Fruit fly (Drosophila melanogaster) whole organism: ENCODE measurements around the gene Ets96B.

Experiments used
- Dll ChIP-seq: fragments of >200 bp; optimal IDR thresholded peaks from 2 replicates; lab custom pipeline; 2017
- EcR ChIP-seq, 2 experiments: fragments of >200 bp; optimal IDR thresholded peaks; 2 replicates each; lab custom pipeline; 2017; ENCODE audit warnings: missing biosample characterization in 2 of 2, missing genetic modification characterization in 2 of 2, missing genetic modification reagents in 2 of 2
- psq ChIP-seq: fragments of >200 bp; optimal IDR thresholded peaks from 2 replicates; lab custom pipeline; 2017
- usp ChIP-seq: fragments of >200 bp; optimal IDR thresholded peaks from 2 replicates; lab custom pipeline; 2017; ENCODE audit warnings: missing biosample characterization, missing genetic modification characterization, mixed read lengths

dm6 chr3R:24807321-24807720 is 19.5 kb downstream of the Ets96B start, which contains the start of gene CG6980:
- no peak for TF ChIP-seq Dll (lab: Kevin White, UChicago)
- no peak for TF ChIP-seq psq (lab: Kevin White, UChicago)
- TF ChIP-seq EcR (GFP tag; optimal IDR thresholded peaks at IDR 0.05; lab: Kevin White, UChicago) = no peak
- TF ChIP-seq usp (GFP tag; lab: Kevin White, UChicago) = no peak
